Fruit fly (Drosophila melanogaster) whole organism, embryonic: Measurements from ENCODE around the gene CG13982.

Source experiments
- Atf6 ChIP-seq: fragments of 200-800 bp; sonication (Bioruptor generic); IDR thresholded peaks from 2 replicates; pipeline ENCODE4 v1.3.6; 2022; ENCODE audit warnings: missing biosample characterization, missing genetic modification characterization
- CG11504 ChIP-seq: fragments of 200-800 bp; sonication (Bioruptor generic); optimal IDR thresholded peaks from 3 replicates; lab custom pipeline; 2019; ENCODE audit warnings: missing biosample characterization, mild to moderate bottlenecking, missing genetic modification characterization, moderate library complexity
- CG12659 ChIP-seq: fragments of 200-800 bp; sonication (Bioruptor generic); optimal IDR thresholded peaks from 3 replicates; lab custom pipeline; 2017; ENCODE audit warnings: mild to moderate bottlenecking, missing biosample characterization, missing genetic modification reagents, missing genetic modification characterization
- CG13287 ChIP-seq: fragments of 200-800 bp; sonication (Bioruptor generic); IDR thresholded peaks from 2 replicates; pipeline ENCODE4 v1.3.6; 2022; ENCODE audit warnings: missing biosample characterization, missing genetic modification characterization; ENCODE audit not compliant: partially characterized antibody
- CG13296 ChIP-seq: fragments of 200-800 bp; sonication (Bioruptor generic); optimal IDR thresholded peaks from 3 replicates; lab custom pipeline; 2018; ENCODE audit warnings: missing biosample characterization, mild to moderate bottlenecking, missing genetic modification characterization
- CG16813 ChIP-seq: fragments of 200-800 bp; sonication (Bioruptor generic); IDR thresholded peaks from 3 replicates; pipeline ENCODE4 v1.3.6; 2022; ENCODE audit warnings: missing biosample characterization, missing genetic modification characterization; ENCODE audit not compliant: partially characterized antibody
- CG17829 ChIP-seq: fragments of 200-800 bp; optimal IDR thresholded peaks from 2 replicates; lab custom pipeline; 2019; ENCODE audit warnings: missing biosample characterization, mild to moderate bottlenecking, missing genetic modification characterization, moderate library complexity
- CG2199 ChIP-seq: fragments of 200-800 bp; sonication (Bioruptor generic); IDR thresholded peaks from 3 replicates; pipeline ENCODE4 v1.3.6; 2022; ENCODE audit warnings: missing biosample characterization, missing genetic modification characterization
- CG2678 ChIP-seq: fragments of 200-800 bp; sonication (Bioruptor generic); optimal IDR thresholded peaks from 3 replicates; lab custom pipeline; 2019; ENCODE audit warnings: missing biosample characterization, mild to moderate bottlenecking, missing genetic modification characterization, moderate library complexity
- CG30020 ChIP-seq: fragments of 200-800 bp; optimal IDR thresholded peaks from 2 replicates; lab custom pipeline; 2019; ENCODE audit warnings: missing biosample characterization, mild to moderate bottlenecking, missing genetic modification characterization, moderate library complexity
- CG3281 ChIP-seq: fragments of 200-800 bp; sonication (Bioruptor generic); optimal IDR thresholded peaks from 3 replicates; lab custom pipeline; 2017; ENCODE audit warnings: missing biosample characterization, mild to moderate bottlenecking, missing genetic modification characterization
- CG3407 ChIP-seq: fragments of 200-800 bp; sonication (Bioruptor generic); optimal IDR thresholded peaks from 2 replicates; lab custom pipeline; 2018; ENCODE audit warnings: missing biosample characterization, mild to moderate bottlenecking, missing genetic modification characterization
- CG34422 ChIP-seq: fragments of 200-800 bp; sonication (Bioruptor generic); IDR thresholded peaks from 3 replicates; pipeline ENCODE4 v1.3.6; 2022; ENCODE audit warnings: missing biosample characterization, missing genetic modification characterization
- CG3726 ChIP-seq: fragments of 200-800 bp; sonication (Bioruptor generic); IDR thresholded peaks from 3 replicates; pipeline ENCODE4, ENCODE4 v1.3.6; 2022; ENCODE audit warnings: missing biosample characterization, missing genetic modification characterization
- CG4617 ChIP-seq: fragments of 200-800 bp; sonication (Bioruptor generic); optimal IDR thresholded peaks from 3 replicates; lab custom pipeline; 2016; ENCODE audit warnings: missing biosample characterization, missing genetic modification characterization, borderline replicate concordance
- CG4820 ChIP-seq: fragments of 200-800 bp; sonication (Bioruptor generic); optimal IDR thresholded peaks from 3 replicates; lab custom pipeline; 2016; ENCODE audit warnings: missing biosample characterization, missing genetic modification characterization
- CG5180 ChIP-seq: fragments of 200-800 bp; sonication (Bioruptor generic); optimal IDR thresholded peaks from 3 replicates; lab custom pipeline; 2017; ENCODE audit warnings: missing biosample characterization, missing genetic modification characterization, mild to moderate bottlenecking, moderate library complexity, missing genetic modification reagents
- CG7556 ChIP-seq: fragments of 200-800 bp; sonication (Bioruptor generic); optimal IDR thresholded peaks from 2 replicates; lab custom pipeline; 2017; ENCODE audit warnings: missing biosample characterization, mild to moderate bottlenecking, missing genetic modification characterization
- CG8765 ChIP-seq: fragments of 200-800 bp; sonication (Bioruptor generic); IDR thresholded peaks from 2 replicates; pipeline ENCODE4 v1.3.6; 2022; ENCODE audit warnings: missing biosample characterization, missing genetic modification characterization
- CG9437 ChIP-seq: fragments of 200-800 bp; sonication (Bioruptor generic); optimal IDR thresholded peaks from 2 replicates; lab custom pipeline; 2018; ENCODE audit warnings: missing biosample characterization, mild to moderate bottlenecking, missing genetic modification characterization
- CG9727 ChIP-seq: fragments of 200-800 bp; sonication (Bioruptor generic); optimal IDR thresholded peaks from 3 replicates; lab custom pipeline; 2017; ENCODE audit warnings: missing biosample characterization, mild to moderate bottlenecking, missing genetic modification characterization
- CG9797 ChIP-seq: fragments of 200-800 bp; sonication (Bioruptor generic); optimal IDR thresholded peaks from 3 replicates; lab custom pipeline; 2018; ENCODE audit warnings: missing biosample characterization, mild to moderate bottlenecking, missing genetic modification characterization
- Dad ChIP-seq: fragments of 200-800 bp; sonication (Bioruptor generic); optimal IDR thresholded peaks from 3 replicates; lab custom pipeline; 2016; ENCODE audit warnings: missing biosample characterization, missing genetic modification characterization
- Dbx ChIP-seq: fragments of 200-800 bp; sonication (Bioruptor generic); IDR thresholded peaks from 3 replicates; pipeline ENCODE4 v1.3.6; 2022; ENCODE audit warnings: missing biosample characterization, missing genetic modification characterization
- Dfd ChIP-seq, 2 experiments: fragments of >200 bp; optimal IDR thresholded peaks; 2 replicates each; lab custom pipeline; 2017; ENCODE audit warnings: missing biosample characterization in 2 of 2, missing genetic modification characterization in 2 of 2
- Doc3 ChIP-seq: fragments of 200-800 bp; sonication (Bioruptor generic); IDR thresholded peaks from 3 replicates; pipeline ENCODE4 v1.3.6; 2022; ENCODE audit warnings: missing biosample characterization, missing genetic modification characterization; ENCODE audit not compliant: partially characterized antibody
- Fer3 ChIP-seq: fragments of 200-800 bp; sonication (Bioruptor generic); optimal IDR thresholded peaks from 2 replicates; lab custom pipeline; 2018; ENCODE audit warnings: missing biosample characterization, mild to moderate bottlenecking, missing genetic modification characterization, moderate library complexity
- MESR4 ChIP-seq: fragments of 200-800 bp; sonication (Bioruptor generic); optimal IDR thresholded peaks from 2 replicates; lab custom pipeline; 2018; ENCODE audit warnings: missing biosample characterization, mild to moderate bottlenecking, missing genetic modification characterization, moderate library complexity
- Med ChIP-seq: fragments of 200-800 bp; sonication (Bioruptor generic); peaks from one replicate; lab custom pipeline; 2016; ENCODE audit warnings: missing biosample characterization, missing genetic modification characterization, mild to moderate bottlenecking, inconsistent platforms, moderate library complexity
- Opbp ChIP-seq: fragments of 200-800 bp; sonication (Bioruptor generic); IDR thresholded peaks from 3 replicates; pipeline ENCODE4 v1.3.6; 2022; ENCODE audit warnings: missing biosample characterization, missing genetic modification characterization; ENCODE audit not compliant: partially characterized antibody
- Spps ChIP-seq: fragments of 200-800 bp; sonication (Bioruptor generic); optimal IDR thresholded peaks from 2 replicates; lab custom pipeline; 2018; ENCODE audit warnings: missing biosample characterization, mild to moderate bottlenecking, missing genetic modification characterization
- Tbp ChIP-seq: fragments of >200 bp; optimal IDR thresholded peaks from 2 replicates; lab custom pipeline; 2018; ENCODE audit warnings: missing biosample characterization, missing genetic modification characterization
- Trl ChIP-seq, 3 experiments: fragments of >200 bp in 2 of 3; fragments of 200-800 bp in 1 of 3; sonication (Bioruptor generic) in 1 of 3; optimal IDR thresholded peaks; 2 replicates in 1 of 3; 3 replicates in 2 of 3; lab custom pipeline; 2016 to 2017; ENCODE audit warnings: missing biosample characterization in 1 of 3, missing genetic modification characterization in 1 of 3
- Xbp1 ChIP-seq: fragments of 200-800 bp; sonication (Bioruptor generic); optimal IDR thresholded peaks from 3 replicates; lab custom pipeline; 2016; ENCODE audit warnings: missing biosample characterization, mild to moderate bottlenecking, missing genetic modification characterization
- YL-1 ChIP-seq: fragments of 200-800 bp; sonication (Bioruptor generic); optimal IDR thresholded peaks from 3 replicates; lab custom pipeline; 2017; ENCODE audit warnings: missing biosample characterization, mild to moderate bottlenecking, missing genetic modification characterization
- chinmo ChIP-seq: fragments of 200-800 bp; sonication (Bioruptor generic); IDR thresholded peaks from 4 replicates; pipeline ENCODE4 v1.3.6; 2022; ENCODE audit warnings: missing biosample characterization, missing genetic modification characterization; ENCODE audit not compliant: partially characterized antibody
- crol ChIP-seq: fragments of 200-800 bp; sonication (Bioruptor generic); IDR thresholded peaks from 2 replicates; pipeline ENCODE4 v1.3.6; 2022; ENCODE audit warnings: missing biosample characterization, missing genetic modification characterization
- dm ChIP-seq: fragments of 200-800 bp; sonication (Bioruptor generic); optimal IDR thresholded peaks from 3 replicates; lab custom pipeline; 2016; ENCODE audit warnings: missing biosample characterization, missing genetic modification characterization
- en ChIP-seq: fragments of 200-800 bp; sonication (Bioruptor generic); optimal IDR thresholded peaks from 2 replicates; lab custom pipeline; 2016; ENCODE audit warnings: missing biosample characterization, missing genetic modification characterization
- ftz-f1 ChIP-seq: fragments of 200-800 bp; sonication (Bioruptor generic); optimal IDR thresholded peaks from 2 replicates; lab custom pipeline; 2016; ENCODE audit warnings: missing biosample characterization, missing genetic modification characterization
- knrl ChIP-seq: fragments of 200-800 bp; sonication (Bioruptor generic); IDR thresholded peaks from 3 replicates; pipeline ENCODE4 v1.3.6; 2022; ENCODE audit warnings: missing biosample characterization, missing genetic modification characterization; ENCODE audit not compliant: partially characterized antibody
- lov ChIP-seq, 2 experiments: fragments of 200-800 bp in 1 of 2; fragments of >200 bp in 1 of 2; sonication (Bioruptor generic) in 1 of 2; IDR thresholded peaks in 1 of 2; optimal IDR thresholded peaks in 1 of 2; 2 replicates in 1 of 2; 3 replicates in 1 of 2; pipeline versions ENCODE4 v1.3.6 to Lab custom; 2017 to 2022; ENCODE audit warnings: missing biosample characterization in 1 of 2, missing genetic modification characterization in 1 of 2
- pfk ChIP-seq: fragments of 200-800 bp; sonication (Bioruptor generic); optimal IDR thresholded peaks from 2 replicates; lab custom pipeline; 2018; ENCODE audit warnings: missing biosample characterization, mild to moderate bottlenecking, missing genetic modification characterization, moderate library complexity
- pzg ChIP-seq: fragments of 200-800 bp; sonication (Bioruptor generic); optimal IDR thresholded peaks from 3 replicates; lab custom pipeline; 2018; ENCODE audit warnings: missing biosample characterization, mild to moderate bottlenecking, missing genetic modification characterization, moderate library complexity
- stc ChIP-seq: fragments of 200-800 bp; sonication (Bioruptor generic); IDR thresholded peaks from 2 replicates; pipeline ENCODE4 v1.3.6; 2022; ENCODE audit warnings: missing biosample characterization, missing genetic modification characterization
- tll ChIP-seq, 2 experiments: fragments of 200-800 bp in 1 of 2; fragments of >200 bp in 1 of 2; sonication (Bioruptor generic) in 1 of 2; optimal IDR thresholded peaks; 2 replicates each; lab custom pipeline; 2017 to 2019; ENCODE audit warnings: missing biosample characterization in 2 of 2, missing genetic modification characterization in 2 of 2, mild to moderate bottlenecking in 1 of 2, moderate library complexity in 1 of 2
- tna ChIP-seq: fragments of 200-800 bp; sonication (Bioruptor generic); IDR thresholded peaks from 2 replicates; pipeline ENCODE4 v1.3.6; 2022; ENCODE audit warnings: missing biosample characterization, missing genetic modification characterization; ENCODE audit not compliant: partially characterized antibody
- toy ChIP-seq: fragments of 200-800 bp; sonication (Bioruptor generic); IDR thresholded peaks from 2 replicates; pipeline ENCODE4 v1.3.6; 2022; ENCODE audit warnings: missing biosample characterization, missing genetic modification characterization

Gene CG13982

dm6 chr2L:6424198-6424597 is 12.1 kb downstream of the CG13982 start, which contains the start of gene Fic:
TSS of gene Fic (plus strand) at chr2L:6424336.
- TF ChIP-seq Med (GFP tag; lab: Kevin White, UChicago) (peak; percentile 78), chinmo (peak; percentile 69; the same call in 2 of the 4 replicates), Spps (tag; lab: Kevin White, UChicago) (no peak), lov (optimal IDR thresholded peaks at IDR 0.05; lab: Kevin White, UChicago) (no peak), lov (GFP tag; IDR thresholded peaks at IDR 0.05; lab: Robert Waterston, UW) (0 out of 3 replicates have a peak, but pooled peaks have one; percentile 27), ftz-f1 (GFP tag; lab: Kevin White, UChicago) (no peak), CG8765 (GFP tag; lab: Robert Waterston, UW) (no peak), crol (GFP tag; lab: Robert Waterston, UW) (no peak), CG16813 (no peak), tll (GFP tag; optimal IDR thresholded peaks at IDR 0.05; lab: Kevin White, UChicago) (peak in 1 of 2 experiments; percentile 75), Atf6 (GFP tag; lab: Robert Waterston, UW) (0 out of 2 replicates have a peak, but pooled peaks have one; percentile 18), CG12659 (peak; percentile 4), dm (peak; percentile 32), CG4820 (GFP tag; lab: Kevin White, UChicago) (no peak), Doc3 (GFP tag; lab: Robert Waterston, UW) (no peak), CG3726 (GFP tag; lab: Robert Waterston, UW) (no peak), CG2199 (0 out of 3 replicates have a peak, but pooled peaks have one; percentile 18), CG30020 (tag; lab: Kevin White, UChicago) (peak; percentile 12), pzg (GFP tag; lab: Kevin White, UChicago) (peak; percentile 43), Trl (optimal IDR thresholded peaks at IDR 0.05; lab: Kevin White, UChicago) (no peak), Trl (GFP tag; optimal IDR thresholded peaks at IDR 0.05; lab: Kevin White, UChicago) (no peak), tna (GFP tag; lab: Robert Waterston, UW) (peak; percentile 28; the same call in 1 of the 2 replicates), CG2678 (tag; lab: Kevin White, UChicago) (no peak), CG11504 (no peak), MESR4 (peak; percentile 85), YL-1 (GFP tag; lab: Kevin White, UChicago) (peak; percentile 26), stc (GFP tag; lab: Robert Waterston, UW) (peak; percentile 27; the same call in 1 of the 2 replicates), CG34422 (GFP tag; lab: Robert Waterston, UW) (peak; percentile 22; the same call in 1 of the 3 replicates), Xbp1 (GFP tag; lab: Kevin White, UChicago) (peak; percentile 90), CG9727 (GFP tag; lab: Kevin White, UChicago) (no peak), Fer3 (tag; lab: Kevin White, UChicago) (no peak), Dad (GFP tag; lab: Kevin White, UChicago) (no peak), Dbx (GFP tag; lab: Robert Waterston, UW) (no peak), Dfd (GFP tag; optimal IDR thresholded peaks at IDR 0.05; lab: Kevin White, UChicago) (no peak), Opbp (GFP tag; lab: Robert Waterston, UW) (peak; percentile 35; the same call in 1 of the 3 replicates), CG9797 (GFP tag; lab: Kevin White, UChicago) (peak; percentile 68), CG3407 (GFP tag; lab: Kevin White, UChicago) (no peak), knrl (GFP tag; lab: Robert Waterston, UW) (0 out of 3 replicates have a peak, but pooled peaks have one; percentile 12), CG3281 (GFP tag; lab: Kevin White, UChicago) (no peak), CG5180 (GFP tag; lab: Kevin White, UChicago) (peak; percentile 37), Tbp (GFP tag; lab: Kevin White, UChicago) (no peak), CG13296 (GFP tag; lab: Kevin White, UChicago) (no peak), en (GFP tag; lab: Kevin White, UChicago) (no peak), CG4617 (GFP tag; lab: Kevin White, UChicago) (peak; percentile 67), pfk (peak; percentile 92), CG13287 (GFP tag; lab: Robert Waterston, UW) (peak; percentile 58; the same call in 1 of the 2 replicates), CG17829 (tag; lab: Kevin White, UChicago) (peak; percentile 0), CG7556 (GFP tag; lab: Kevin White, UChicago) (no peak), toy (no peak), CG9437 (GFP tag; lab: Kevin White, UChicago) (peak; percentile 25)
